Fruit fly (Drosophila melanogaster) whole organism, embryonic: ENCODE results near the gene Polr1F.
A peak's percentile ranks its signal among the peaks of the same experiment; 100 is the strongest.

Experiments used
- Adf1 ChIP-seq: fragments of 200-800 bp; sonication (Bioruptor generic); IDR thresholded peaks from 2 replicates; pipeline ENCODE4 v1.3.6; 2022; ENCODE audit warnings: missing biosample characterization, missing genetic modification characterization
- CG10267 ChIP-seq: fragments of 200-800 bp; sonication (Bioruptor generic); optimal IDR thresholded peaks from 2 replicates; lab custom pipeline; 2018; ENCODE audit warnings: missing biosample characterization, mild to moderate bottlenecking, missing genetic modification characterization, moderate library complexity
- CG10431 ChIP-seq: fragments of 200-800 bp; sonication (Bioruptor generic); optimal IDR thresholded peaks from 3 replicates; lab custom pipeline; 2018; ENCODE audit warnings: missing biosample characterization, mild to moderate bottlenecking, missing genetic modification characterization
- CG11456 ChIP-seq: fragments of 200-800 bp; sonication (Bioruptor generic); IDR thresholded peaks from 3 replicates; pipeline ENCODE4 v1.3.6; 2022; ENCODE audit warnings: missing biosample characterization, missing genetic modification characterization
- CG11560 ChIP-seq: fragments of 200-800 bp; sonication (Bioruptor generic); IDR thresholded peaks from 3 replicates; pipeline ENCODE4 v1.3.6; 2022; ENCODE audit warnings: missing biosample characterization, missing genetic modification characterization
- CG11695 ChIP-seq: fragments of 200-800 bp; sonication (Bioruptor generic); IDR thresholded peaks from 3 replicates; pipeline ENCODE4 v1.3.6; 2022; ENCODE audit warnings: missing biosample characterization, missing genetic modification characterization
- CG12236 ChIP-seq: fragments of 200-800 bp; sonication (Bioruptor generic); optimal IDR thresholded peaks from 2 replicates; lab custom pipeline; 2016; ENCODE audit warnings: missing biosample characterization, missing genetic modification characterization
- CG12659 ChIP-seq: fragments of 200-800 bp; sonication (Bioruptor generic); optimal IDR thresholded peaks from 3 replicates; lab custom pipeline; 2017; ENCODE audit warnings: mild to moderate bottlenecking, missing biosample characterization, missing genetic modification reagents, missing genetic modification characterization
- CG13775 ChIP-seq: fragments of 200-800 bp; sonication (Bioruptor generic); optimal IDR thresholded peaks from 3 replicates; lab custom pipeline; 2017; ENCODE audit warnings: missing biosample characterization, mild to moderate bottlenecking, missing genetic modification characterization
- CG14441 ChIP-seq: fragments of 200-800 bp; sonication (Bioruptor generic); IDR thresholded peaks from 2 replicates; pipeline ENCODE4 v1.3.6; 2022; ENCODE audit warnings: missing biosample characterization, missing genetic modification characterization
- CG1603 ChIP-seq: fragments of 200-800 bp; sonication (Bioruptor generic); optimal IDR thresholded peaks from 2 replicates; lab custom pipeline; 2019; ENCODE audit warnings: missing biosample characterization, mild to moderate bottlenecking, missing genetic modification characterization, moderate library complexity
- CG17829 ChIP-seq: fragments of 200-800 bp; optimal IDR thresholded peaks from 2 replicates; lab custom pipeline; 2019; ENCODE audit warnings: missing biosample characterization, mild to moderate bottlenecking, missing genetic modification characterization, moderate library complexity
- CG17912 ChIP-seq: fragments of 200-800 bp; sonication (Bioruptor generic); optimal IDR thresholded peaks from 2 replicates; lab custom pipeline; 2018; ENCODE audit warnings: missing biosample characterization, mild to moderate bottlenecking, missing genetic modification characterization
- CG18476 ChIP-seq: fragments of 200-800 bp; sonication (Bioruptor generic); optimal IDR thresholded peaks from 2 replicates; lab custom pipeline; 2016; ENCODE audit warnings: missing biosample characterization, mild to moderate bottlenecking, missing genetic modification characterization
- CG2116 ChIP-seq: fragments of 200-800 bp; sonication (Bioruptor generic); optimal IDR thresholded peaks from 3 replicates; lab custom pipeline; 2018; ENCODE audit warnings: missing biosample characterization, mild to moderate bottlenecking, missing genetic modification characterization
- CG2712 ChIP-seq: fragments of 200-800 bp; optimal IDR thresholded peaks from 3 replicates; lab custom pipeline; 2019; ENCODE audit warnings: missing biosample characterization, mild to moderate bottlenecking, missing genetic modification characterization, moderate library complexity
- CG30020 ChIP-seq: fragments of 200-800 bp; optimal IDR thresholded peaks from 2 replicates; lab custom pipeline; 2019; ENCODE audit warnings: missing biosample characterization, mild to moderate bottlenecking, missing genetic modification characterization, moderate library complexity
- CG31441 ChIP-seq: fragments of 200-800 bp; sonication (Bioruptor generic); IDR thresholded peaks from 2 replicates; pipeline ENCODE4 v1.3.6; 2022; ENCODE audit warnings: missing biosample characterization, missing genetic modification characterization
- CG3163 ChIP-seq: fragments of 200-800 bp; sonication (Bioruptor generic); optimal IDR thresholded peaks from 3 replicates; lab custom pipeline; 2016; ENCODE audit warnings: missing biosample characterization, missing genetic modification characterization
- CG34376 ChIP-seq: fragments of 200-800 bp; sonication (Bioruptor generic); optimal IDR thresholded peaks from 2 replicates; lab custom pipeline; 2018; ENCODE audit warnings: missing biosample characterization, mild to moderate bottlenecking, missing genetic modification characterization
- CG4617 ChIP-seq: fragments of 200-800 bp; sonication (Bioruptor generic); optimal IDR thresholded peaks from 3 replicates; lab custom pipeline; 2016; ENCODE audit warnings: missing biosample characterization, missing genetic modification characterization, borderline replicate concordance
- CG6791 ChIP-seq: fragments of 200-800 bp; sonication (Bioruptor generic); IDR thresholded peaks from 3 replicates; pipeline ENCODE4 v1.3.6; 2022; ENCODE audit warnings: missing biosample characterization, missing genetic modification characterization; ENCODE audit not compliant: partially characterized antibody
- CG7271 ChIP-seq: fragments of 200-800 bp; sonication (Bioruptor generic); optimal IDR thresholded peaks from 2 replicates; lab custom pipeline; 2018; ENCODE audit warnings: missing biosample characterization, mild to moderate bottlenecking, missing genetic modification characterization, moderate library complexity
- CG7786 ChIP-seq: fragments of 200-800 bp; sonication (Bioruptor generic); optimal IDR thresholded peaks from 2 replicates; lab custom pipeline; 2016; ENCODE audit warnings: missing biosample characterization, missing genetic modification characterization
- CG7963 ChIP-seq: fragments of 200-800 bp; sonication (Bioruptor generic); IDR thresholded peaks from 3 replicates; pipeline ENCODE4 v1.3.6; 2022; ENCODE audit warnings: missing biosample characterization, missing genetic modification characterization; ENCODE audit not compliant: partially characterized antibody
- CG8765 ChIP-seq: fragments of 200-800 bp; sonication (Bioruptor generic); IDR thresholded peaks from 2 replicates; pipeline ENCODE4 v1.3.6; 2022; ENCODE audit warnings: missing biosample characterization, missing genetic modification characterization
- CG9437 ChIP-seq: fragments of 200-800 bp; sonication (Bioruptor generic); optimal IDR thresholded peaks from 2 replicates; lab custom pipeline; 2018; ENCODE audit warnings: missing biosample characterization, mild to moderate bottlenecking, missing genetic modification characterization
- CHES-1-like ChIP-seq: fragments of 200-800 bp; sonication (Bioruptor generic); optimal IDR thresholded peaks from 2 replicates; lab custom pipeline; 2016; ENCODE audit warnings: missing biosample characterization, missing genetic modification characterization
- Dll ChIP-seq: fragments of 200-800 bp; sonication (Bioruptor generic); IDR thresholded peaks from 4 replicates; pipeline ENCODE4 v1.3.6; 2022; ENCODE audit warnings: missing biosample characterization, missing genetic modification characterization; ENCODE audit not compliant: partially characterized antibody
- Dp ChIP-seq: fragments of 200-800 bp; sonication (Bioruptor generic); optimal IDR thresholded peaks from 2 replicates; lab custom pipeline; 2018; ENCODE audit warnings: missing biosample characterization, mild to moderate bottlenecking, missing genetic modification characterization, moderate library complexity
- Drgx ChIP-seq: fragments of 200-800 bp; sonication (Bioruptor generic); IDR thresholded peaks from 2 replicates; pipeline ENCODE4 v1.3.6; 2022; ENCODE audit warnings: missing biosample characterization, missing genetic modification characterization
- HmgZ ChIP-seq: fragments of 200-800 bp; sonication (Bioruptor generic); optimal IDR thresholded peaks from 2 replicates; lab custom pipeline; 2018; ENCODE audit warnings: missing biosample characterization, mild to moderate bottlenecking, missing genetic modification characterization
- Hr3 ChIP-seq: fragments of 200-800 bp; sonication (Bioruptor generic); optimal IDR thresholded peaks from 3 replicates; lab custom pipeline; 2016; ENCODE audit warnings: missing biosample characterization, missing genetic modification characterization
- Kr ChIP-seq: fragments of 200-800 bp; sonication (Bioruptor generic); optimal IDR thresholded peaks from 2 replicates; lab custom pipeline; 2017; ENCODE audit warnings: missing biosample characterization, mild to moderate bottlenecking, missing genetic modification characterization
- MESR4 ChIP-seq: fragments of 200-800 bp; sonication (Bioruptor generic); optimal IDR thresholded peaks from 2 replicates; lab custom pipeline; 2018; ENCODE audit warnings: missing biosample characterization, mild to moderate bottlenecking, missing genetic modification characterization, moderate library complexity
- Myb ChIP-seq: fragments of 200-800 bp; sonication (Bioruptor generic); optimal IDR thresholded peaks from 2 replicates; lab custom pipeline; 2016; ENCODE audit warnings: missing biosample characterization, missing genetic modification characterization
- Nf-YC ChIP-seq: fragments of 200-800 bp; optimal IDR thresholded peaks from 3 replicates; lab custom pipeline; 2019; ENCODE audit warnings: missing biosample characterization, mild to moderate bottlenecking, missing genetic modification characterization, moderate library complexity
- PHDP ChIP-seq: fragments of 200-800 bp; sonication (Bioruptor generic); optimal IDR thresholded peaks from 3 replicates; lab custom pipeline; 2018; ENCODE audit warnings: missing biosample characterization, mild to moderate bottlenecking, missing genetic modification characterization, moderate library complexity
- Scr ChIP-seq: fragments of 200-800 bp; sonication (Bioruptor generic); IDR thresholded peaks from 2 replicates; pipeline ENCODE4 v1.3.6; 2022; ENCODE audit warnings: missing biosample characterization, missing genetic modification characterization; ENCODE audit not compliant: partially characterized antibody
- bbx ChIP-seq: fragments of 200-800 bp; sonication (Bioruptor generic); IDR thresholded peaks from 2 replicates; pipeline ENCODE4 v1.3.6; 2022; ENCODE audit warnings: missing biosample characterization, missing genetic modification characterization; ENCODE audit not compliant: partially characterized antibody
- cg ChIP-seq: fragments of 200-800 bp; sonication (Bioruptor generic); optimal IDR thresholded peaks from 3 replicates; lab custom pipeline; 2019; ENCODE audit warnings: missing biosample characterization, mild to moderate bottlenecking, missing genetic modification characterization, moderate library complexity
- chm ChIP-seq: fragments of 200-800 bp; sonication (Bioruptor generic); IDR thresholded peaks from 2 replicates; pipeline ENCODE4 v1.3.6; 2022; ENCODE audit warnings: missing biosample characterization, missing genetic modification characterization
- ewg ChIP-seq: fragments of 200-800 bp; sonication (Bioruptor generic); optimal IDR thresholded peaks from 3 replicates; lab custom pipeline; 2017; ENCODE audit warnings: mild to moderate bottlenecking, missing biosample characterization, missing genetic modification reagents, missing genetic modification characterization
- gsb ChIP-seq: fragments of 200-800 bp; sonication (Bioruptor generic); IDR thresholded peaks from 2 replicates; pipeline ENCODE4 v1.3.6; 2022; ENCODE audit warnings: missing biosample characterization, missing genetic modification characterization
- nerfin-2 ChIP-seq: fragments of 200-800 bp; sonication (Bioruptor generic); IDR thresholded peaks from 2 replicates; pipeline ENCODE4 v1.3.6; 2022; ENCODE audit warnings: missing biosample characterization, missing genetic modification characterization; ENCODE audit not compliant: partially characterized antibody
- pzg ChIP-seq: fragments of 200-800 bp; sonication (Bioruptor generic); optimal IDR thresholded peaks from 3 replicates; lab custom pipeline; 2018; ENCODE audit warnings: missing biosample characterization, mild to moderate bottlenecking, missing genetic modification characterization, moderate library complexity
- stwl ChIP-seq: fragments of 200-800 bp; sonication (Bioruptor generic); optimal IDR thresholded peaks from 3 replicates; lab custom pipeline; 2018; ENCODE audit warnings: missing biosample characterization, mild to moderate bottlenecking, missing genetic modification characterization, moderate library complexity
- tna ChIP-seq: fragments of 200-800 bp; sonication (Bioruptor generic); IDR thresholded peaks from 2 replicates; pipeline ENCODE4 v1.3.6; 2022; ENCODE audit warnings: missing biosample characterization, missing genetic modification characterization; ENCODE audit not compliant: partially characterized antibody
- vvl ChIP-seq: fragments of 200-800 bp; sonication (Bioruptor generic); IDR thresholded peaks from 2 replicates; pipeline ENCODE4 v1.3.6; 2022; ENCODE audit warnings: missing biosample characterization, missing genetic modification characterization
- yki ChIP-seq: fragments of >200 bp; optimal IDR thresholded peaks from 3 replicates; lab custom pipeline; 2018

Polr1F gene

dm6 chr2L:6948540-6948942 is 40.9 kb upstream of the Polr1F start, which contains the start of gene ihog (continued):
- TF ChIP-seq Scr (GFP tag; lab: Robert Waterston, UW) (peak; percentile 47; the same call in 1 of the 2 replicates), CG12236 (GFP tag; lab: Kevin White, UChicago) (peak; percentile 6), pzg (GFP tag; lab: Kevin White, UChicago) (peak; percentile 49), gsb (GFP tag; lab: Robert Waterston, UW) (no peak), Adf1 (GFP tag; lab: Robert Waterston, UW) (peak; percentile 52; the same call in 1 of the 2 replicates), CG18476 (GFP tag; lab: Kevin White, UChicago) (no peak), nerfin-2 (GFP tag; lab: Robert Waterston, UW) (peak; percentile 45), CG34376 (GFP tag; lab: Kevin White, UChicago) (peak; percentile 4), CG14441 (GFP tag; lab: Robert Waterston, UW) (no peak), Kr (GFP tag; lab: Kevin White, UChicago) (no peak), CG12659 (GFP tag; lab: Kevin White, UChicago) (peak; percentile 31), MESR4 (GFP tag; lab: Kevin White, UChicago) (peak; percentile 78), bbx (GFP tag; lab: Robert Waterston, UW) (peak; percentile 72), CG7963 (peak; percentile 51; the same call in 1 of the 3 replicates), Nf-YC (tag; lab: Kevin White, UChicago) (no peak), CG1603 (tag; lab: Kevin White, UChicago) (peak; percentile 47), CG31441 (peak; percentile 41; the same call in 1 of the 2 replicates), CG11695 (GFP tag; lab: Robert Waterston, UW) (no peak), CG7271 (tag; lab: Kevin White, UChicago) (no peak), CG2116 (GFP tag; lab: Kevin White, UChicago) (peak; percentile 2), CG30020 (tag; lab: Kevin White, UChicago) (peak; percentile 45), tna (GFP tag; lab: Robert Waterston, UW) (peak; percentile 39; the same call in 1 of the 2 replicates), cg (peak; percentile 79), PHDP (peak; percentile 0), CG8765 (GFP tag; lab: Robert Waterston, UW) (no peak), CG10431 (no peak), yki (lab: Kevin White, UChicago) (no peak), CG17912 (GFP tag; lab: Kevin White, UChicago) (no peak), Drgx (GFP tag; lab: Robert Waterston, UW) (no peak), CG6791 (GFP tag; lab: Robert Waterston, UW) (peak; percentile 63; the same call in 2 of the 3 replicates), Dll (peak; percentile 54; the same call in 3 of the 4 replicates), CG13775 (peak; percentile 41), CG10267 (tag; lab: Kevin White, UChicago) (peak; percentile 28), CG11560 (tag; lab: Robert Waterston, UW) (no peak), ewg (GFP tag; lab: Kevin White, UChicago) (peak; percentile 53), CG3163 (no peak), vvl (GFP tag; lab: Robert Waterston, UW) (peak; percentile 52)

- peak; percentile 36 for TF ChIP-seq Hr3 (GFP tag; lab: Kevin White, UChicago)
- TF ChIP-seq CG4617 (GFP tag; lab: Kevin White, UChicago) = peak; percentile 80
- TF ChIP-seq CG10267 (tag; lab: Kevin White, UChicago) = peak; percentile 30
- peak; percentile 4 for TF ChIP-seq Myb (GFP tag; lab: Kevin White, UChicago)
- TF ChIP-seq chm (GFP tag; lab: Robert Waterston, UW) = no peak
- peak; percentile 51 for TF ChIP-seq CG1603 (tag; lab: Kevin White, UChicago)
- peak; percentile 74 for TF ChIP-seq Dp (GFP tag; lab: Kevin White, UChicago)
- TF ChIP-seq HmgZ (tag; lab: Kevin White, UChicago) = peak; percentile 19
- TF ChIP-seq CG11456 (GFP tag; lab: Robert Waterston, UW) = no peak
- TF ChIP-seq CG9437 (GFP tag; lab: Kevin White, UChicago) = no peak
- peak; percentile 4 for TF ChIP-seq CG2712 (tag; lab: Kevin White, UChicago)
- TF ChIP-seq CHES-1-like (GFP tag; lab: Kevin White, UChicago) = no peak
- no peak for TF ChIP-seq CG7786 (GFP tag; lab: Kevin White, UChicago)
- TF ChIP-seq CG17829 = peak; percentile 21
- no peak for TF ChIP-seq CG6791 (GFP tag; lab: Robert Waterston, UW)
- peak; percentile 83 for TF ChIP-seq stwl (tag; lab: Kevin White, UChicago)
Measured at dm6 chr2L:6945088-6945487, 37.4 kb upstream of the Polr1F start, which contains the start of gene Fgop2. Gene Fgop2, minus strand, starts transcription at chr2L:6945289.
